Fruit fly (Drosophila melanogaster): ENCODE measurements around the gene Spt3.

Spt3 gene

dm6 chr3R:11984862-11985261 is 32.1 kb upstream of the Spt3 start:
- no peak for TF ChIP-seq CG8478 (optimal IDR thresholded peaks at IDR 0.05)
- TF ChIP-seq CTCF (optimal IDR thresholded peaks at IDR 0.05): no peak

- no peak for TF ChIP-seq CTCF (optimal IDR thresholded peaks at IDR 0.05)
- TF ChIP-seq CG8478 (optimal IDR thresholded peaks at IDR 0.05): no peak
Observed at dm6 chr3R:11989206-11989605, 27.8 kb upstream of the Spt3 start.

dm6 chr3R:11989996-11990395 is 27.0 kb upstream of the Spt3 start:
- TF ChIP-seq CTCF (optimal IDR thresholded peaks at IDR 0.05) (no peak), CG8478 (optimal IDR thresholded peaks at IDR 0.05) (no peak)

- no peak for TF ChIP-seq CTCF (optimal IDR thresholded peaks at IDR 0.05)
- TF ChIP-seq CG8478 (optimal IDR thresholded peaks at IDR 0.05): no peak
Observed at dm6 chr3R:11991538-11992164, 25.3 kb upstream of the Spt3 start.

- TF ChIP-seq CTCF (optimal IDR thresholded peaks at IDR 0.05) (no peak), CG8478 (optimal IDR thresholded peaks at IDR 0.05) (no peak)
Observed at dm6 chr3R:11992934-11993670, 23.9 kb upstream of the Spt3 start, which contains the start of gene mfas. TSS of gene mfas (minus strand) at chr3R:11993315.

dm6 chr3R:11998130-11998529 is 18.8 kb upstream of the Spt3 start:
- TF ChIP-seq CTCF (optimal IDR thresholded peaks at IDR 0.05) (no peak), CG8478 (optimal IDR thresholded peaks at IDR 0.05) (no peak)

- TF ChIP-seq CTCF (optimal IDR thresholded peaks at IDR 0.05) (no peak), CG8478 (optimal IDR thresholded peaks at IDR 0.05) (no peak)
Observed at dm6 chr3R:11999074-11999473, 17.9 kb upstream of the Spt3 start, which contains the start of gene Ect3. TSS of gene Ect3 (plus strand) at chr3R:11999278.

- no peak for TF ChIP-seq CTCF (optimal IDR thresholded peaks at IDR 0.05)
- no peak for TF ChIP-seq CG8478 (optimal IDR thresholded peaks at IDR 0.05)
Observed at dm6 chr3R:12005417-12005816, 11.5 kb upstream of the Spt3 start, which contains the start of gene Tk. TSS of gene Tk (minus strand) at chr3R:12005473.

- TF ChIP-seq CTCF (optimal IDR thresholded peaks at IDR 0.05) (no peak), CG8478 (optimal IDR thresholded peaks at IDR 0.05) (no peak)
Observed at dm6 chr3R:12006417-12006816, 10.5 kb upstream of the Spt3 start.

- TF ChIP-seq CTCF (optimal IDR thresholded peaks at IDR 0.05) (no peak), CG8478 (optimal IDR thresholded peaks at IDR 0.05) (no peak)
Observed at dm6 chr3R:12010202-12010824, 6.6 kb upstream of the Spt3 start, which contains the start of the genes KLHL18 and GCC185. TSS of gene KLHL18 (minus strand) at chr3R:12010434. TSS of gene GCC185 (plus strand) at chr3R:12010772.

- TF ChIP-seq CG8478 (optimal IDR thresholded peaks at IDR 0.05) (no peak), CTCF (optimal IDR thresholded peaks at IDR 0.05) (no peak)
Observed at dm6 chr3R:12020987-12021386, 4.0 kb downstream of the Spt3 start.

- no peak for TF ChIP-seq CG8478 (optimal IDR thresholded peaks at IDR 0.05)
- TF ChIP-seq CTCF (optimal IDR thresholded peaks at IDR 0.05): no peak
Observed at dm6 chr3R:12031657-12032056, 14.7 kb downstream of the Spt3 start, which contains the start of the genes CG31358, CG42504 and CG42505. TSS of gene CG31358 (minus strand) at chr3R:12031757. TSS of gene CG42504 (minus strand) at chr3R:12031757. TSS of gene CG42505 (minus strand) at chr3R:12031757.

dm6 chr3R:12032842-12033241 is 15.9 kb downstream of the Spt3 start, which contains the start of gene ssp5:
TSS of gene ssp5 (plus strand) at chr3R:12033142.
- TF ChIP-seq CTCF (optimal IDR thresholded peaks at IDR 0.05): no peak
- no peak for TF ChIP-seq CG8478 (optimal IDR thresholded peaks at IDR 0.05)

- TF ChIP-seq CTCF (optimal IDR thresholded peaks at IDR 0.05) (no peak), CG8478 (optimal IDR thresholded peaks at IDR 0.05) (no peak)
Observed at dm6 chr3R:12040228-12040627, 23.3 kb downstream of the Spt3 start, which contains the start of gene CG14736. TSS of gene CG14736 (plus strand) at chr3R:12040528.

dm6 chr3R:12049113-12049512 is 32.2 kb downstream of the Spt3 start, which contains the start of gene CG14739:
TSS of gene CG14739 (minus strand) at chr3R:12049213.
- TF ChIP-seq CG8478 (optimal IDR thresholded peaks at IDR 0.05) (no peak), CTCF (optimal IDR thresholded peaks at IDR 0.05) (no peak)
